Fruit fly (Drosophila melanogaster) whole organism: ENCODE measurements around the gene Atu.

Experiments used
- Dll ChIP-seq: fragments of >200 bp; optimal IDR thresholded peaks from 2 replicates; lab custom pipeline; 2017
- pan ChIP-seq: fragments of >200 bp; optimal IDR thresholded peaks from 2 replicates; lab custom pipeline; 2017
- psq ChIP-seq: fragments of >200 bp; optimal IDR thresholded peaks from 2 replicates; lab custom pipeline; 2017

- TF ChIP-seq pan (lab: Kevin White, UChicago) (no peak), psq (lab: Kevin White, UChicago) (no peak), Dll (lab: Kevin White, UChicago) (no peak)
These were observed 2.3 kb downstream of the Atu start for dm6 chr3R:5615484-5615883.
